Worm (Caenorhabditis elegans): ENCODE results near the gene pat-12.

pat-12 gene

ce11 chrIII:783254-783753 lies 31.1 kb upstream of the pat-12 start, which contains the start of the genes dagl-2 and ppm-1.G (continued):
- TF ChIP-seq zag-1 (tag; optimal IDR thresholded peaks at IDR 0.05) (no peak), ztf-1 (GFP tag; conservative IDR thresholded peaks at IDR 0.05) (no peak), R02D3.7 (tag; optimal IDR thresholded peaks at IDR 0.05) (no peak), elt-3 (tag; optimal IDR thresholded peaks at IDR 0.05) (no peak), blmp-1 (tag; optimal IDR thresholded peaks at IDR 0.05; ENCODE audit: insufficient read depth) (no peak), unc-62 (GFP tag; optimal IDR thresholded peaks at IDR 0.05) (no peak), ama-1 (optimal IDR thresholded peaks at IDR 0.05) (no peak), elt-1 (tag; optimal IDR thresholded peaks at IDR 0.05) (no peak)

DNA sequence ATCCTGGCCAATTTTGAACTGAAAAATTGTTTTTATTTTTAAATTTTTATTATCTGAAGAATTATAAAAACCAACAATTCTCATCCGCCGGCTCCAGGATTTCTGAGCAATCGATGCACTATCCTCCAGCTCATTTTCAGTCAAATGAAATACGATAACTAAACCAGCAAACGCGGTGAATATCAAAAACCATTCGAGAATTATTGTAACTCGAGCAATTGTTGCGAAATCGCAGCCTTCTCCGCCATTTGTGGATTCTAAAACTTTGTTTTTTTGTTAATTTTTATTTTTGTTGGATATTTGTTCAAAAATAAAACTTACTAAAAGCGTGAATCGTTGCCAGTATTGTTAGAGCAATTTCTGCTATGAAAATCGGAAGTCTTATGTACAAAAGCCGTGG lies 30.3 kb upstream of the pat-12 start:
- TF ChIP-seq skn-1 (tag; optimal IDR thresholded peaks at IDR 0.05) (no peak), unc-39 (tag; optimal IDR thresholded peaks at IDR 0.05) (no peak), unc-62 (GFP tag; optimal IDR thresholded peaks at IDR 0.05) (no peak), lin-11 (tag; optimal IDR thresholded peaks at IDR 0.05) (no peak), F13H6.1 (tag; optimal IDR thresholded peaks at IDR 0.05) (no peak), mdl-1 (tag; optimal IDR thresholded peaks at IDR 0.05) (no peak), mbf-1 (tag; optimal IDR thresholded peaks at IDR 0.05) (no peak), peb-1 (tag; optimal IDR thresholded peaks at IDR 0.05) (no peak), sma-3 (GFP tag; optimal IDR thresholded peaks at IDR 0.05) (no peak), crh-2 (tag; optimal IDR thresholded peaks at IDR 0.05) (no peak), nhr-21 (tag; optimal IDR thresholded peaks at IDR 0.05) (no peak), alr-1 (tag; optimal IDR thresholded peaks at IDR 0.05) (no peak), elt-1 (tag; optimal IDR thresholded peaks at IDR 0.05) (no peak), ztf-4 (tag; optimal IDR thresholded peaks at IDR 0.05) (no peak), nhr-6 (tag; optimal IDR thresholded peaks at IDR 0.05) (no peak)

DNA sequence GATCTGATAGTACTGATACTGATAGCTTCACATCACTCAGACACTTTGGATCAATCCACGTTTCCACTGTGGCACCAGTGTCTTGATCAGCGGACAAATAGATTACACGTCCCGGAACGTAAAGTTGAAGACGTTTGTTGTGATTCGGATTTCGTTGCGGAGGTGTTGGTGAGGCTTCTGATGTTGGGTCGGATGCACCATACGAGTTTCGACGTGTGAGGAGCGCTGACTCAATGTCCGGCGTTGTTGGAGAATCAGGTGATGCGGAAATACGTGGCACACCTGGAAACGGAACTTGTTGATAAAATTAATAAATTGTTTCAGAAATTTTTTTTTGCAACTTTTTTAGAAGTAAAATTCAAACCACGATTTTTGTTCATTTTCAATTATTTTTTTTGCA lies 26.5 kb upstream of the pat-12 start, which contains the start of gene alh-11:
TSS of gene alh-11 (minus strand) at position 101 of the 400 bp plus-strand sequence.
- TF ChIP-seq nhr-23 (tag; optimal IDR thresholded peaks at IDR 0.05) (no peak), ama-1 (optimal IDR thresholded peaks at IDR 0.05) (no peak), fos-1 (tag; optimal IDR thresholded peaks at IDR 0.05) (no peak), lsy-2 (tag; optimal IDR thresholded peaks at IDR 0.05) (no peak), nhr-12 (tag; optimal IDR thresholded peaks at IDR 0.05) (no peak), nhr-21 (tag; optimal IDR thresholded peaks at IDR 0.05) (no peak), nhr-77 (tag; optimal IDR thresholded peaks at IDR 0.05) (no peak), ceh-82 (tag; optimal IDR thresholded peaks at IDR 0.05) (no peak), alr-1 (tag; optimal IDR thresholded peaks at IDR 0.05) (no peak), nhr-6 (tag; optimal IDR thresholded peaks at IDR 0.05) (no peak), ceh-16 (tag; optimal IDR thresholded peaks at IDR 0.05) (no peak), aly-2 (tag; optimal IDR thresholded peaks at IDR 0.05) (no peak), mab-5 (tag; optimal IDR thresholded peaks at IDR 0.05) (no peak), nhr-237 (tag; optimal IDR thresholded peaks at IDR 0.05) (no peak), nhr-129 (tag; optimal IDR thresholded peaks at IDR 0.05) (no peak), nhr-25 (tag; optimal IDR thresholded peaks at IDR 0.05) (no peak), crh-2 (tag; optimal IDR thresholded peaks at IDR 0.05) (no peak)

DNA sequence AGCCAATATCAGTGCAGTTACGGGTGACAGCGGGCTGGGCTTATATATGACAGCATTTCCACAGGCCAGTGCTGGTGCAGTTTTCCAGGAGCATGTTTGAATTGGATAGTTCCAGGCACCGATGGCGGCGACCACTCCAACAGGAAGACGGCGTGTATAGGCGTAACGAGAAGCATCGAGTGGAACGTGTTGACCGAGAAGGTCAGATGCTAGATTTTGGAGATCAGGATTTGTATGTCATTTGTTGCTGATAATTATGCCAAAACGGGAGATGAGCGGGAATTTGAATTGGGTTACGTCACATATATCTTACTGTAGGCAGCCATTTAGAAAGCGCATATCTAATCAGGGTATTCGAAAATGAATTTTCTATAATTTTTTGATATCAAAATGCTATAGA lies 23.2 kb upstream of the pat-12 start:
- TF ChIP-seq nhr-25 (tag; optimal IDR thresholded peaks at IDR 0.05), result no peak
- TF ChIP-seq ama-1 (optimal IDR thresholded peaks at IDR 0.05), result no peak
- TF ChIP-seq lin-13 (GFP tag; optimal IDR thresholded peaks at IDR 0.05), result no peak
- TF ChIP-seq C34F6.9 (tag; optimal IDR thresholded peaks at IDR 0.05), result no peak
- no peak for TF ChIP-seq blmp-1 (tag; optimal IDR thresholded peaks at IDR 0.05; ENCODE audit: insufficient read depth)
- no peak for TF ChIP-seq nhr-10 (tag; optimal IDR thresholded peaks at IDR 0.05)
- TF ChIP-seq snpc-4 (tag; optimal IDR thresholded peaks at IDR 0.05), result no peak
- TF ChIP-seq skn-1 (tag; optimal IDR thresholded peaks at IDR 0.05), result no peak
- TF ChIP-seq ceh-16 (tag; optimal IDR thresholded peaks at IDR 0.05), result no peak
- no peak for TF ChIP-seq lin-11 (tag; optimal IDR thresholded peaks at IDR 0.05)
- no peak for TF ChIP-seq fos-1 (tag; optimal IDR thresholded peaks at IDR 0.05)
- TF ChIP-seq ztf-11 (tag; optimal IDR thresholded peaks at IDR 0.05), result no peak
- no peak for TF ChIP-seq ZK546.5 (tag; optimal IDR thresholded peaks at IDR 0.05)
- TF ChIP-seq Y55F3AM.14 (GFP tag; optimal IDR thresholded peaks at IDR 0.05), result no peak
- no peak for TF ChIP-seq mbf-1 (tag; optimal IDR thresholded peaks at IDR 0.05)
